Worm (Caenorhabditis elegans): ENCODE results near the gene T05C3.2.

- TF ChIP-seq lin-39 (tag; optimal IDR thresholded peaks at IDR 0.05) (no peak), ztf-4 (tag; optimal IDR thresholded peaks at IDR 0.05) (no peak), nfya-1 (tag; optimal IDR thresholded peaks at IDR 0.05; ENCODE audit: insufficient read depth) (no peak)
These were observed 6.4 kb upstream of the T05C3.2 start for ce11 chrV:5487180-5487579.

Measured in whole organism, L3 larva.